Fruit fly (Drosophila melanogaster): Measurements from ENCODE around the gene MstProx.

MstProx gene

DNA sequence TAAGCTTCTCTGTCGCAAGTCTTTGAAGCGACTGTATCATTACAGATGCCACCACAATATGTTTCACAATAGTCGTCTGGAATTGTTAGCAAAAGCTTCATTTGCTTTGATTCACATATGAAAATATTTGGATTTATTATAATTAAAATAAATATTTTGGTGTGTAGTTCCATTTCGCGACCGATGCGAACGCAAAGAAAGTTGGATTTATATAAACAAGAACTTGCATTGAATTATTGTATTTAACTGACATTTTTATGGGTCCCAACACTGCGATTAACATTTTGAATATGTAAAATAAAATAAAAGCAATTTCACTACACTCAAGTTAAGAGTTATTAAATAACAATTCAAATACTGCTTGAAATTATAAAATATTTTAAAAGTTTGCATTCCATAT, at the start of gene MstProx:
Gene MstProx, minus strand, starts transcription at position 101 of the 400 bp plus-strand sequence.
- TF ChIP-seq CG7101 (tag; optimal IDR thresholded peaks at IDR 0.05) (no peak), CG5204 (GFP tag; optimal IDR thresholded peaks at IDR 0.05) (no peak)

DNA sequence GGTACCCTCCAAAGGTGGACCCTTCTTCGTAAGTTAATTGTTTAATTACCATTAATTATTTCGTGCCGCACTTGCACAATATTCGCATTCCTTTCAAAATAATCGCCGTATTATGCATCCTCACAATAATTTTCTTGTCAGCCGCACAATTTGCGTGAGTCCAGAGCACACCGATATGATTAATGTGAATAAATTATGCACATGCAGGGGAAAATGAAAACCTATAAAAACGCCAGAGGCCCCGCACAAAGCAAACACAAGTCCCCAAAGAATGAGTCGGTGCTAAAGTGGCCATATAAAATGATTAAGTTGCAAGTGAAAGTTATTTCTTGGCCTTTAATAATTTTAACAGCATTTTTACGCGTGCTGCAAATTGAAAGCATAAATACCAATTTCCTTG, 37.5 kb upstream of the MstProx start, which contains the start of gene Ir84a:
Gene Ir84a, plus strand, starts transcription at position 301 of the 400 bp plus-strand sequence.
- no peak for TF ChIP-seq CG7045 (GFP tag; optimal IDR thresholded peaks at IDR 0.05)
- TF ChIP-seq cnc (optimal IDR thresholded peaks at IDR 0.05): no peak
- no peak for TF ChIP-seq CG12768 (GFP tag; optimal IDR thresholded peaks at IDR 0.05)
- TF ChIP-seq Clk (GFP tag; optimal IDR thresholded peaks at IDR 0.05): no peak
- no peak for TF ChIP-seq cic (GFP tag; optimal IDR thresholded peaks at IDR 0.05)

DNA sequence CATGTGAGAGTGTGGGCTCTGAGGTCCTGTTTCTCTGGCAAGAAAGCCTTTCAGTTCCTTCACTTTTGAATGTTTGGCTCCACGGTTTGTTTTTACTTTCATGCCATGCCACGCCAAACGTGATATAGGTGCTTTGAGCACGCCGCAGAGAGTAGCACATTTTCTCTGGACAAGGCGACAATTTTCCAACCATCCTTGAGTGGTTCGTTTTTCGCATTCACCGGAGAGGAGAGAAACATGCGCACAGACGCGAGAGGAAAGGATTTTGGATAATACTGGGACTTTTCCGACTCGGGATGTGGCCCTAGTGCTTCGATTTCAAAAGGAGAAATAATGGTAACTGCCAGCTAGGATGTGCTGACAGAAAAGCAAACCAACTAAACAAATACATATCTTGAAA, 24.9 kb upstream of the MstProx start:
- TF ChIP-seq cnc (optimal IDR thresholded peaks at IDR 0.05) (no peak), pad (GFP tag; optimal IDR thresholded peaks at IDR 0.05) (peak; percentile 77)

DNA sequence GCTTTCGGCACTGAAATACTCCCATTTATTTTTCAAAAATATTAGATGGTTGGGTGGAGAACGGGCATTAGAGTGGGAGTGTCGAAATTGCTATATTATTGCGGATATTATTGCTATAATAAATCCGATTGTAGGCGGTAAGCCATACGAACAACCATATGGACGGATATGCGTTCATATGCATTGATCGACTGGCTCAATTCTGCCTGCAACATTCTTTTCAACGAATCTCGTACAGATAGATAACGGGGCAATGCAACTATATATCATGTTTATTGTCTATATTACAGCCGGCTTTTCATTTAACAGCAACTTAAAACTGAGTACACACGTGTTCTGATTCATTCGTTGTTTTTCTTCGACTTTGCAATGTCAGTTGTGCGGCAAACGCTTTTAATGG, 22.0 kb upstream of the MstProx start, which contains the start of gene CG42650:
Gene CG42650, plus strand, starts transcription at position 301 of the 400 bp plus-strand sequence.
- TF ChIP-seq Clk (GFP tag; optimal IDR thresholded peaks at IDR 0.05) (no peak), Mnt (GFP tag; optimal IDR thresholded peaks at IDR 0.05) (no peak), Crg-1 (GFP tag; optimal IDR thresholded peaks at IDR 0.05) (no peak), Hr96 (GFP tag; optimal IDR thresholded peaks at IDR 0.05) (no peak), bab1 (GFP tag; optimal IDR thresholded peaks at IDR 0.05) (no peak), tj (GFP tag; optimal IDR thresholded peaks at IDR 0.05) (no peak), CG11617 (GFP tag; optimal IDR thresholded peaks at IDR 0.05) (no peak), cnc (optimal IDR thresholded peaks at IDR 0.05) (no peak), kay (GFP tag; ENCODE audit: borderline replicate concordance) (no peak), CG7101 (tag; optimal IDR thresholded peaks at IDR 0.05) (no peak), CG7045 (GFP tag; optimal IDR thresholded peaks at IDR 0.05) (no peak), pad (GFP tag; optimal IDR thresholded peaks at IDR 0.05) (no peak), CG12768 (GFP tag; optimal IDR thresholded peaks at IDR 0.05) (no peak), CG5204 (GFP tag; optimal IDR thresholded peaks at IDR 0.05) (no peak), cic (GFP tag; optimal IDR thresholded peaks at IDR 0.05) (no peak), ovo (GFP tag; optimal IDR thresholded peaks at IDR 0.05) (no peak)

DNA sequence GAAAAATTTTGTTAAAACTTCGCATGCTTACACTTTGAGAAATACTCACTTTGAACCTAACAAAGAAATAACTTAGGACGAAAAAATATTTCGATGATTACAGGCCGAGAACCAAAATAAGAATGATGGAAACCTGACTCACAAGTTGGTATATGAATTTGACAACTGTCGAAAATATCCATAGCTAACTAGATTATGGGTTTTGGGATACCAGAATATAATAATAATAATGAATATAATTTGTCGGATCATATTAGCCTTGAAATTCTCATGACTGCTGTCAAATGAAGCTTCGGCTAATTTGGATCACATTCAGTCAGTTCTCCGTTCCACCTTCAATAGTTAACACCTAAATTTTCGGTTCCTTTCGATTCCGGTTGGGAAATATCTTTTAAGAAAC, 3.6 kb downstream of the MstProx start, which contains the start of the genes Mst84Db and Mst84Da:
Gene Mst84Db, minus strand, starts transcription at position 101 of the 400 bp plus-strand sequence.
Gene Mst84Da, plus strand, starts transcription at position 324 of the 400 bp plus-strand sequence.
- TF ChIP-seq tj (GFP tag; optimal IDR thresholded peaks at IDR 0.05) (no peak), cnc (optimal IDR thresholded peaks at IDR 0.05) (no peak), pad (GFP tag; optimal IDR thresholded peaks at IDR 0.05) (no peak), CG14711 (tag; optimal IDR thresholded peaks at IDR 0.05) (no peak), kay (GFP tag; ENCODE audit: borderline replicate concordance) (no peak), Mnt (GFP tag; optimal IDR thresholded peaks at IDR 0.05) (no peak), Crg-1 (GFP tag; optimal IDR thresholded peaks at IDR 0.05) (no peak), CG1620 (GFP tag; optimal IDR thresholded peaks at IDR 0.05) (no peak), toe (GFP tag; optimal IDR thresholded peaks at IDR 0.05) (no peak), CG5204 (GFP tag; optimal IDR thresholded peaks at IDR 0.05) (no peak)

DNA sequence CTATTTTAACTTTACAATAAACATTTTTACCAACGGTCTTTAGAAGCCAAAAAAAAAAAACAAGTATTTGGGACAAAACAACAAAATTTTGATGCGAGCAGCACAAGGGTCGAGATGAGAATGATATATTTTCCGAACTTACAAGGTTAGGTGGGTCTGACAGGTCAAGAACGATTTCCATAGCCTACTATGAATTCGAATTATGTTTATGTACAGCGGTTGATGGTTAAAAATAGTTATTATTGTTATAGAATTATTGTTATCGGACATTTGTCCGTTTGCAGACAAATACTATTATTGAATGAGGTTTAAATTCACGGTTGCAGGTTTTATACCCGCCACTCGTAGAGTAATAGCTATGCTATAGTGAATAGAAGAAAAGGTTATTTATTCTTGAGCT, 4.5 kb downstream of the MstProx start, which contains the start of gene Mst84Dc:
Gene Mst84Dc, minus strand, starts transcription at position 101 of the 400 bp plus-strand sequence.
- TF ChIP-seq ovo (GFP tag; optimal IDR thresholded peaks at IDR 0.05): no peak
- no peak for TF ChIP-seq CG14711 (tag; optimal IDR thresholded peaks at IDR 0.05)
- no peak for TF ChIP-seq cic (GFP tag; optimal IDR thresholded peaks at IDR 0.05)
- no peak for TF ChIP-seq CG5204 (GFP tag; optimal IDR thresholded peaks at IDR 0.05)
- no peak for TF ChIP-seq tj (GFP tag; optimal IDR thresholded peaks at IDR 0.05)
- no peak for TF ChIP-seq Crg-1 (GFP tag; optimal IDR thresholded peaks at IDR 0.05)
- TF ChIP-seq toe (GFP tag; optimal IDR thresholded peaks at IDR 0.05): no peak
- TF ChIP-seq bab1 (GFP tag; optimal IDR thresholded peaks at IDR 0.05): no peak
- TF ChIP-seq kay (GFP tag; ENCODE audit: borderline replicate concordance): no peak
- TF ChIP-seq CG33017 (tag; optimal IDR thresholded peaks at IDR 0.05): no peak
- TF ChIP-seq CG12768 (GFP tag; optimal IDR thresholded peaks at IDR 0.05): no peak
- no peak for TF ChIP-seq cnc (optimal IDR thresholded peaks at IDR 0.05)

DNA sequence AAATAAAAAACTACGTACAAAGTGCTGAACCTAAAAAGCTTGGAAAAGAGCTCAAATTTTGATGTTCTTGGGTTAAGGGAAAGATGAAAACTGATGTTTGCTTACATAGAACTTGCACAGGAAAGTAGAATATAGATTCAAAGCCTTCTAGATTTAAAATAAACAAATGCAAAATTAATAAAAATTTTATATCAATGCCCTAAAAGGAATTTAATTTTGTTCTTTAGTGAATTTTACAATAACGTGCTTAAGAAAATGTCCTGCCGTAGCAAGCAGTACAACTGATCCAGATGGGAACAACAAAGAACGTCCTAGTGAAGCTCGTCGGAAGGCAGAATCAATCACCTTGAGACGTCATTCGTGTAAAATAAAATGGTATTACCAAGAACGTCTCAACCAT, 5.4 kb downstream of the MstProx start, which contains the start of gene Mst84Dd:
Gene Mst84Dd, minus strand, starts transcription at position 101 of the 400 bp plus-strand sequence.
- TF ChIP-seq cnc (optimal IDR thresholded peaks at IDR 0.05) (no peak), Mnt (GFP tag; optimal IDR thresholded peaks at IDR 0.05) (no peak)

DNA sequence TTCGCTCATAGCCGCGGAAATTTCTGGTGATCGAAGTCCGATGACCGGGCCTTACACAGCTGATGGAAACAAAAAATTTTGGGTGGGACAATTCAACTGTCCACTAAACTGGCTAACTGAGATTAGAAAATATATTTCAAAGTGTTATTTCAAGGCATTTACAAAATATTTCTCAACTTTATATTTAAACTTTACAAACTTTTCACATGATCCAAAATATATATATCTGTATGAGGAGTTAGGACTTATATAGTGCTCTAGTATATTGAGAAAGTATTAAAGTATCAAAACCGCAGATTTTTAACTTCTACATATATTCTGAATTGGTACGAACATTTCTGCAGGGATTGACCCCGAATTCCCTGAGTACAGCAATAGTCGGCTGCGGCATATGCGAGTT, 7.1 kb downstream of the MstProx start, which contains the start of gene CG17944:
Gene CG17944, minus strand, starts transcription at position 101 of the 400 bp plus-strand sequence.
- no peak for TF ChIP-seq pad (GFP tag; optimal IDR thresholded peaks at IDR 0.05)
- no peak for TF ChIP-seq Hr96 (GFP tag; optimal IDR thresholded peaks at IDR 0.05)
- no peak for TF ChIP-seq CG7045 (GFP tag; optimal IDR thresholded peaks at IDR 0.05)
- TF ChIP-seq kay (GFP tag; ENCODE audit: borderline replicate concordance): no peak
- no peak for TF ChIP-seq cic (GFP tag; optimal IDR thresholded peaks at IDR 0.05)
- TF ChIP-seq CG12768 (GFP tag; optimal IDR thresholded peaks at IDR 0.05): no peak
